Worm (Caenorhabditis elegans) whole organism, L4 larva: ENCODE data around the gene clec-224.

Source experiments
- F10B5.3 ChIP-seq: sonication (generic microtip); optimal IDR thresholded peaks from 2 replicates; lab custom pipeline; 2016; ENCODE audit warnings: mild to moderate bottlenecking, missing genetic modification characterization, missing compliant biosample characterization
- aly-2 ChIP-seq: sonication (generic microtip); optimal IDR thresholded peaks from 2 replicates; lab custom pipeline; 2018; ENCODE audit warnings: missing biosample characterization, missing genetic modification characterization
- attf-4 ChIP-seq: sonication (generic microtip); optimal IDR thresholded peaks from 3 replicates; lab custom pipeline; 2017; ENCODE audit warnings: missing biosample characterization, missing genetic modification characterization
- egl-27 ChIP-seq: sonication (generic microtip); optimal IDR thresholded peaks from 3 replicates; lab custom pipeline; 2017; ENCODE audit warnings: missing biosample characterization, missing genetic modification reagents, missing genetic modification characterization
- nhr-10 ChIP-seq: fragments of 150-350 bp; optimal IDR thresholded peaks from 2 replicates; lab custom pipeline; 2014; ENCODE audit warnings: missing biosample characterization, missing genetic modification characterization
- nhr-11 ChIP-seq: fragments of 150-350 bp; optimal IDR thresholded peaks from 2 replicates; lab custom pipeline; 2014; ENCODE audit warnings: missing biosample characterization, missing genetic modification characterization
- zfp-2 ChIP-seq: sonication (generic microtip); optimal IDR thresholded peaks from 2 replicates; lab custom pipeline; 2016; ENCODE audit warnings: mild to moderate bottlenecking, missing genetic modification characterization, missing compliant biosample characterization

ce11 chrV:12199474-12199873 lies 20.2 kb upstream of the clec-224 start:
- TF ChIP-seq aly-2 (tag; lab: Kevin White, UChicago) = no peak
- no peak for TF ChIP-seq F10B5.3 (tag; lab: Kevin White, UChicago)
- TF ChIP-seq attf-4 (tag; lab: Kevin White, UChicago) = no peak
- no peak for TF ChIP-seq nhr-10 (tag; lab: Kevin White, UChicago)
- no peak for TF ChIP-seq zfp-2
- TF ChIP-seq egl-27 = no peak
- TF ChIP-seq nhr-11 (tag; lab: Kevin White, UChicago) = no peak
